Worm (Caenorhabditis elegans) whole organism, early embryonic: ENCODE measurements around the gene Y66D12A.13.

Source experiments
- ama-1 ChIP-seq: fragments of 150-350 bp; optimal IDR thresholded peaks from 2 replicates; lab custom pipeline; 2014
- ceh-13 ChIP-seq: fragments of 200-800 bp; sonication (Bioruptor generic); optimal IDR thresholded peaks from 2 replicates; lab custom pipeline; 2018; ENCODE audit warnings: mild to moderate bottlenecking, missing genetic modification characterization, missing compliant biosample characterization
- ceh-36 ChIP-seq: sonication (generic microtip); optimal IDR thresholded peaks from 2 replicates; lab custom pipeline; 2016; ENCODE audit warnings: missing genetic modification characterization, inconsistent platforms, missing compliant biosample characterization
- pes-1 ChIP-seq: fragments of 200-800 bp; sonication (Bioruptor generic); IDR thresholded peaks from 2 replicates; pipeline ENCODE4 v1.3.6; 2022; ENCODE audit warnings: missing genetic modification reagents, missing genetic modification characterization, missing compliant biosample characterization
- tbx-37 ChIP-seq: fragments of 200-800 bp; sonication (Bioruptor generic); conservative IDR thresholded peaks from 2 replicates; pipeline ENCODE4 v1.3.6; 2022; ENCODE audit warnings: missing genetic modification reagents, missing genetic modification characterization, missing compliant biosample characterization

DNA sequence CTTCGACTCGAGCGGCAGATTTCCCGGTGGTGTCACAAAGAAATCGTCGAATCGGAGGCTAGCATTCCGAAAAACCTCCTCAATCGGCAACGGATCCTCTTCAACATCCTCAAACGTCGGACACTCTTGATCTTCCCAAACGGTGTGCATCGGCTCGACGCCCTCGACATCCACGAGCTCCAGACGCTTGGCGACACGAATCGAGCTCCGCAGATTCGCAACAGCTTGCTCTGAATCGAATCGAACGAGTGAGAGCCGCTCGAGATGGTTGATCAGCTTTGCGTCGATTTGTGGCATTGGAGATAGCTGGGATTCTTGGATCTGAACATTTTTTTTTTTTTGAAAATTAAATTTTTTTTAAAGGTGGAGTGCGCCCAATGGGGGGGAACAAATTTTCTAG is 31.2 kb downstream of the Y66D12A.13 start:
- TF ChIP-seq ama-1 (no peak), ceh-36 (tag; lab: Kevin White, UChicago) (no peak), ceh-13 (GFP tag; lab: Kevin White, UChicago) (no peak), pes-1 (no peak), tbx-37 (GFP tag; lab: Robert Waterston, UW) (no peak)
